Fruit fly (Drosophila melanogaster): ENCODE measurements around the gene RNaseX25.

RNaseX25 gene

dm6 chr3L:7974671-7975281 is 4.4 kb downstream of the RNaseX25 start, which contains the start of gene CG8042 (continued):
- TF ChIP-seq ftz-f1 (GFP tag; optimal IDR thresholded peaks at IDR 0.05) (no peak), CG5245 (GFP tag; optimal IDR thresholded peaks at IDR 0.05) (no peak), CG31441 (GFP tag; IDR thresholded peaks at IDR 0.05) (no peak), zen2 (GFP tag; IDR thresholded peaks at IDR 0.05; ENCODE audit: partially characterized antibody) (no peak; the same call in 2 of the 3 replicates), hth (optimal IDR thresholded peaks at IDR 0.05) (no peak), slou (GFP tag; optimal IDR thresholded peaks at IDR 0.05) (no peak), CG13287 (GFP tag; IDR thresholded peaks at IDR 0.05; ENCODE audit: partially characterized antibody) (peak; percentile 82), pb (GFP tag; optimal IDR thresholded peaks at IDR 0.05) (no peak), Atf3 (GFP tag; optimal IDR thresholded peaks at IDR 0.05) (no peak), hbn (GFP tag; IDR thresholded peaks at IDR 0.05; ENCODE audit: partially characterized antibody) (peak; percentile 60), CG2120 (GFP tag; optimal IDR thresholded peaks at IDR 0.05) (no peak), E2f2 (GFP tag; IDR thresholded peaks at IDR 0.05) (peak; percentile 83), ac (GFP tag; optimal IDR thresholded peaks at IDR 0.05) (no peak), mirr (GFP tag; optimal IDR thresholded peaks at IDR 0.05) (no peak), CG10431 (GFP tag; optimal IDR thresholded peaks at IDR 0.05) (no peak), NFAT (GFP tag; IDR thresholded peaks at IDR 0.05) (no peak), kay (GFP tag; optimal IDR thresholded peaks at IDR 0.05) (no peak), CG3847 (GFP tag; IDR thresholded peaks at IDR 0.05) (no peak), CG6854 (GFP tag; optimal IDR thresholded peaks at IDR 0.05) (no peak), slbo (GFP tag; IDR thresholded peaks at IDR 0.05) (no peak), Lpt (GFP tag; optimal IDR thresholded peaks at IDR 0.05) (no peak), Doc3 (GFP tag; IDR thresholded peaks at IDR 0.05; ENCODE audit: partially characterized antibody) (peak; percentile 67), fru (optimal IDR thresholded peaks at IDR 0.05) (no peak), E2f1 (GFP tag; IDR thresholded peaks at IDR 0.05) (no peak), sens-2 (GFP tag; IDR thresholded peaks at IDR 0.05) (no peak), CG9727 (GFP tag; optimal IDR thresholded peaks at IDR 0.05) (no peak), Taf1 (GFP tag; IDR thresholded peaks at IDR 0.05) (no peak), nerfin-1 (tag; optimal IDR thresholded peaks at IDR 0.05) (no peak), Six4 (GFP tag; optimal IDR thresholded peaks at IDR 0.05) (no peak), CG14050 (GFP tag; IDR thresholded peaks at IDR 0.05) (no peak), ro (GFP tag; IDR thresholded peaks at IDR 0.05) (no peak), Hr51 (GFP tag; optimal IDR thresholded peaks at IDR 0.05) (no peak), Optix (GFP tag; IDR thresholded peaks at IDR 0.05) (no peak), Xbp1 (GFP tag; optimal IDR thresholded peaks at IDR 0.05) (no peak)

- TF ChIP-seq pros (GFP tag; optimal IDR thresholded peaks at IDR 0.05) = no peak
- TF ChIP-seq CG31441 (GFP tag; IDR thresholded peaks at IDR 0.05) = peak; percentile 91
- TF ChIP-seq Mad (GFP tag; optimal IDR thresholded peaks at IDR 0.05) = peak; percentile 69
- peak; percentile 58; the same call in 2 of the 3 replicates for TF ChIP-seq Optix (GFP tag; IDR thresholded peaks at IDR 0.05)
- peak; percentile 85 for TF ChIP-seq CG15269 (tag; optimal IDR thresholded peaks at IDR 0.05)
- peak; percentile 78 for TF ChIP-seq CG7963 (GFP tag; IDR thresholded peaks at IDR 0.05; ENCODE audit: partially characterized antibody)
- no peak for TF ChIP-seq br (optimal IDR thresholded peaks at IDR 0.05)
- TF ChIP-seq tx (GFP tag; optimal IDR thresholded peaks at IDR 0.05) = peak; percentile 1
- TF ChIP-seq sqz (GFP tag; optimal IDR thresholded peaks at IDR 0.05) = peak; percentile 48
- peak; percentile 92 for TF ChIP-seq Med (GFP tag)
- TF ChIP-seq Nf-YA (GFP tag; IDR thresholded peaks at IDR 0.05) = peak; percentile 49; the same call in 1 of the 2 replicates
- TF ChIP-seq dan (GFP tag; IDR thresholded peaks at IDR 0.05) = no peak
- TF ChIP-seq yki (optimal IDR thresholded peaks at IDR 0.05) = no peak
- TF ChIP-seq Dip3 (GFP tag; optimal IDR thresholded peaks at IDR 0.05) = peak; percentile 41
- no peak for TF ChIP-seq CG12071 (GFP tag; optimal IDR thresholded peaks at IDR 0.05)
- peak; percentile 88 for TF ChIP-seq CG14710 (tag; optimal IDR thresholded peaks at IDR 0.05)
- TF ChIP-seq gsb (GFP tag; IDR thresholded peaks at IDR 0.05) = 0 out of 2 replicates have a peak, but pooled peaks have one; percentile 5
- TF ChIP-seq CG3838 (GFP tag; optimal IDR thresholded peaks at IDR 0.05) = no peak
- TF ChIP-seq tio (GFP tag; optimal IDR thresholded peaks at IDR 0.05) = no peak
- TF ChIP-seq Lpt (GFP tag; optimal IDR thresholded peaks at IDR 0.05) = no peak
- peak; percentile 64; the same call in 1 of the 2 replicates for TF ChIP-seq klu (GFP tag; IDR thresholded peaks at IDR 0.05)
- TF ChIP-seq CG16813 (GFP tag; IDR thresholded peaks at IDR 0.05; ENCODE audit: partially characterized antibody) = peak; percentile 93
Observed at dm6 chr3L:7976081-7976483, 5.7 kb downstream of the RNaseX25 start, which contains the start of the genes HP4 and CG8209. TSS of gene HP4 (minus strand) at chr3L:7976154. TSS of gene CG8209 (plus strand) at chr3L:7976406.

All from whole organism, embryonic.